Fruit fly (Drosophila melanogaster) S2 (cell line): Measurements from ENCODE around the gene Ctr1A.

Source experiments
- CG8478 ChIP-seq: fragments of >200 bp; optimal IDR thresholded peaks from 2 replicates; lab custom pipeline; 2018
- CTCF ChIP-seq, 2 experiments: fragments of >200 bp; optimal IDR thresholded peaks; 2 replicates each; lab custom pipeline; 2018

- TF ChIP-seq CTCF (optimal IDR thresholded peaks at IDR 0.05; lab: Kevin White, UChicago) (no peak), CG8478 (lab: Kevin White, UChicago) (no peak)
Measured at dm6 chrX:6642593-6643257, 18.7 kb upstream of the Ctr1A start.
